Worm (Caenorhabditis elegans) whole organism, L2 larva: ENCODE data around the gene srj-52.

Experiments used
- alr-1 ChIP-seq: fragments of 150-350 bp; optimal IDR thresholded peaks from 2 replicates; lab custom pipeline; 2014; ENCODE audit warnings: missing biosample characterization, missing genetic modification characterization
- blmp-1 ChIP-seq: sonication (generic microtip); optimal IDR thresholded peaks from 2 replicates; lab custom pipeline; 2017; ENCODE audit warnings: missing genetic modification characterization, mild to moderate bottlenecking, missing compliant biosample characterization, antibody characterized with exemption, moderate library complexity; ENCODE audit not compliant: insufficient read depth
- nhr-11 ChIP-seq: fragments of 150-350 bp; optimal IDR thresholded peaks from 2 replicates; lab custom pipeline; 2014; ENCODE audit warnings: missing biosample characterization, missing genetic modification characterization

DNA sequence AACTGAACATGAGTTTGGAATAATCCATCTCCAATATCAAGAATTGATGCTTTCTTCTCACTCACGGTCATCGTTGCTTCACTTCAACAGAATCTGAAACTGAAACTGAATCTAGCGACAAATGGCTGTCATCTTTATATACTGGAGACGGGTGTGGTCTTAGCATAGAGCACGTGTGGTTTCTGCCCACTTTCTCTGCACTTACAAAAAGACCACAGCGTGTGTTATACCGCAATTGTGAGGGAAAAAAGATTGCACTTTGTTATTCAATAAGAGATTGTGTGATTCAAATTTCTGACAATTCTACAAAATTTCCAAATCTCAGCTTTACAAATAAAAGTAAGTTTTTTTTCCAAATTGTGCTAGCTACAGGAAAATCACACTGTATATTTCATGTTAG is 49.7 kb downstream of the srj-52 start, which contains the start of gene F48G7.12:
- TF ChIP-seq blmp-1 (tag; lab: Kevin White, UChicago) (no peak), alr-1 (tag; lab: Kevin White, UChicago) (no peak), nhr-11 (tag; lab: Kevin White, UChicago) (no peak)
